Fruit fly (Drosophila melanogaster): ENCODE data around the gene CG2839.

DNA sequence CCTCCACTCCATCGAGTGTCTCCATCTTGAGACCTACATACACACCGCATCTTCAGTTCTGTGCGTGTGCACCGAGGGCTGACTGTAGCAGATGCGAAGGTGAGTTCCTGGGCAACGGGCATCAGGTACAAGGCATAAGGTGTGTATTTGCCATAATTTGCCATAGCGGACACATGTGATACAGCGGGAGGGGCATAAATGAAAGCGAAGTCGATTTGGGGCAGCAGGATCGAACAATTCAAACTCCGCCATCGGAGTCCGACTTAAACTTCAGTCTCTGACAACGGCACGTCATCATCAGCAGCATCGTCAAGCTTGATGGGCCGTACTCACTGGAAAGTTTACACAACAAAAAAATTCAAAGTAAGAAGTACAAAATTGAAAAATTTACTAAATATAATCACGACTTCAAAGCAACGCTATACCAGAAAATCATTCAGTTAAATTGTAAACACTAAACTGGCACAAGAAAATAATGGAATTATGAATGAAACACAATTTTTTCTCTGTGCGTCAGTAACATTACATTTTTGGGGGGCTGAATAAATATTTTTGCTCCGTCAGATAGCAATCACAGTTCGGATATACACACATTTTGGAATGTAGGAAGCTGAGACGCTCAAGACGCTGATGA lies 43.6 kb downstream of the CG2839 start:
- TF ChIP-seq pan (optimal IDR thresholded peaks at IDR 0.05) (no peak), usp (GFP tag; optimal IDR thresholded peaks at IDR 0.05) (no peak), psq (optimal IDR thresholded peaks at IDR 0.05) (no peak), Dll (optimal IDR thresholded peaks at IDR 0.05) (no peak)
